Worm (Caenorhabditis elegans) whole organism, late embryonic: ENCODE data around the gene T05A7.13.

Experiments used
- K02D7.2 ChIP-seq: sonication (generic microtip); optimal IDR thresholded peaks from 2 replicates; lab custom pipeline; 2017; ENCODE audit warnings: mild to moderate bottlenecking, missing genetic modification characterization, missing compliant biosample characterization
- K09A11.1 ChIP-seq: sonication (generic microtip); optimal IDR thresholded peaks from 2 replicates; lab custom pipeline; 2017; ENCODE audit warnings: antibody characterized with exemption, mild to moderate bottlenecking, missing genetic modification characterization, missing compliant biosample characterization; ENCODE audit not compliant: insufficient read depth
- T23F11.4 ChIP-seq: fragments of 200-800 bp; sonication (Bioruptor generic); optimal IDR thresholded peaks from 2 replicates; lab custom pipeline; 2018; ENCODE audit warnings: mild to moderate bottlenecking, missing genetic modification characterization, missing compliant biosample characterization
- Y22D7AL.16 ChIP-seq: sonication (generic microtip); optimal IDR thresholded peaks from 2 replicates; lab custom pipeline; 2016; ENCODE audit warnings: missing genetic modification characterization, missing compliant biosample characterization
- ama-1 ChIP-seq: fragments of 150-350 bp; optimal IDR thresholded peaks from 2 replicates; lab custom pipeline; 2014
- ceh-18 ChIP-seq: sonication (generic microtip); optimal IDR thresholded peaks from 2 replicates; lab custom pipeline; 2016; ENCODE audit warnings: missing genetic modification characterization, missing compliant biosample characterization
- ceh-19 ChIP-seq: fragments of 200-800 bp; sonication (Bioruptor generic); optimal IDR thresholded peaks from 2 replicates; lab custom pipeline; 2018; ENCODE audit warnings: mild to moderate bottlenecking, missing genetic modification characterization, missing compliant biosample characterization
- ceh-2 ChIP-seq: sonication (generic microtip); optimal IDR thresholded peaks from 2 replicates; lab custom pipeline; 2016; ENCODE audit warnings: missing genotype, missing genetic modification characterization, missing compliant biosample characterization
- ceh-22 ChIP-seq: sonication (generic microtip); optimal IDR thresholded peaks from 2 replicates; lab custom pipeline; 2017; ENCODE audit warnings: missing biosample characterization, missing genetic modification characterization
- ceh-24 ChIP-seq: sonication (generic microtip); optimal IDR thresholded peaks from 2 replicates; lab custom pipeline; 2016; ENCODE audit warnings: mild to moderate bottlenecking, missing genetic modification characterization, missing compliant biosample characterization
- ceh-34 ChIP-seq: sonication (generic microtip); optimal IDR thresholded peaks from 2 replicates; lab custom pipeline; 2016; ENCODE audit warnings: mild to moderate bottlenecking, missing genetic modification characterization, missing compliant biosample characterization
- ceh-45 ChIP-seq: fragments of 200-800 bp; sonication (Bioruptor generic); IDR thresholded peaks from 2 replicates; pipeline ENCODE4 v1.3.6; 2022; ENCODE audit warnings: missing genetic modification reagents, missing genetic modification characterization, missing compliant biosample characterization
- ceh-6 ChIP-seq: fragments of 200-800 bp; sonication (Bioruptor generic); optimal IDR thresholded peaks from 2 replicates; lab custom pipeline; 2018; ENCODE audit warnings: mild to moderate bottlenecking, missing genetic modification characterization, missing compliant biosample characterization
- ceh-9 ChIP-seq: sonication (generic microtip); optimal IDR thresholded peaks from 2 replicates; lab custom pipeline; 2016; ENCODE audit warnings: mild to moderate bottlenecking, missing genetic modification characterization, inconsistent platforms, missing compliant biosample characterization
- che-1 ChIP-seq: sonication (generic microtip); optimal IDR thresholded peaks from 2 replicates; lab custom pipeline; 2016; ENCODE audit warnings: mild to moderate bottlenecking, missing genetic modification characterization, missing compliant biosample characterization
- dve-1 ChIP-seq: sonication (generic microtip); optimal IDR thresholded peaks from 2 replicates; lab custom pipeline; 2017; ENCODE audit warnings: antibody characterized with exemption, mild to moderate bottlenecking, missing genetic modification characterization, missing compliant biosample characterization
- elt-2 ChIP-seq: sonication (generic microtip); optimal IDR thresholded peaks from 2 replicates; lab custom pipeline; 2016; ENCODE audit warnings: missing genetic modification reagents, missing genetic modification characterization, missing compliant biosample characterization
- ets-4 ChIP-seq: sonication (generic microtip); optimal IDR thresholded peaks from 2 replicates; lab custom pipeline; 2016; ENCODE audit warnings: missing genetic modification characterization, missing compliant biosample characterization
- fax-1 ChIP-seq: sonication (generic microtip); optimal IDR thresholded peaks from 2 replicates; lab custom pipeline; 2016; ENCODE audit warnings: missing genotype, missing genetic modification characterization, missing compliant biosample characterization
- hlh-13 ChIP-seq: fragments of 200-800 bp; sonication (Bioruptor generic); optimal IDR thresholded peaks from 2 replicates; lab custom pipeline; 2018; ENCODE audit warnings: mild to moderate bottlenecking, missing genetic modification characterization, missing compliant biosample characterization
- hlh-30 ChIP-seq: sonication (generic microtip); optimal IDR thresholded peaks from 2 replicates; lab custom pipeline; 2017; ENCODE audit warnings: antibody characterized with exemption, missing genetic modification characterization, missing compliant biosample characterization; ENCODE audit not compliant: insufficient read depth
- hlh-8 ChIP-seq: sonication (generic microtip); optimal IDR thresholded peaks from 2 replicates; lab custom pipeline; 2016; ENCODE audit warnings: missing genotype, missing genetic modification characterization, missing compliant biosample characterization
- lin-11 ChIP-seq: fragments of 200-800 bp; sonication (Bioruptor generic); optimal IDR thresholded peaks from 2 replicates; lab custom pipeline; 2018; ENCODE audit warnings: mild to moderate bottlenecking, missing genetic modification characterization, missing compliant biosample characterization
- madf-2 ChIP-seq: sonication (generic microtip); optimal IDR thresholded peaks from 2 replicates; lab custom pipeline; 2017; ENCODE audit warnings: missing genetic modification characterization, missing compliant biosample characterization
- mec-3 ChIP-seq: sonication (generic microtip); optimal IDR thresholded peaks from 2 replicates; lab custom pipeline; 2016; ENCODE audit warnings: borderline replicate concordance, missing genetic modification characterization, missing compliant biosample characterization
- nfya-1 ChIP-seq: sonication (generic microtip); optimal IDR thresholded peaks from 2 replicates; lab custom pipeline; 2017; ENCODE audit warnings: missing genetic modification characterization, mild to moderate bottlenecking, missing compliant biosample characterization, antibody characterized with exemption, moderate library complexity
- nhr-232 ChIP-seq: sonication (generic microtip); optimal IDR thresholded peaks from 2 replicates; lab custom pipeline; 2016; ENCODE audit warnings: missing genetic modification characterization, missing compliant biosample characterization
- odd-2 ChIP-seq: sonication (generic microtip); optimal IDR thresholded peaks from 2 replicates; lab custom pipeline; 2017; ENCODE audit warnings: antibody characterized with exemption, mild to moderate bottlenecking, missing genetic modification characterization, missing compliant biosample characterization
- pat-9 ChIP-seq: fragments of 200-800 bp; sonication (Bioruptor generic); optimal IDR thresholded peaks from 2 replicates; lab custom pipeline; 2018; ENCODE audit warnings: mild to moderate bottlenecking, missing genetic modification characterization, moderate library complexity, missing compliant biosample characterization
- pax-1 ChIP-seq: fragments of 150-350 bp; optimal IDR thresholded peaks from 2 replicates; lab custom pipeline; 2014; ENCODE audit warnings: missing biosample characterization, missing genetic modification characterization
- pha-2 ChIP-seq: sonication (generic microtip); optimal IDR thresholded peaks from 2 replicates; lab custom pipeline; 2017; ENCODE audit warnings: mild to moderate bottlenecking, missing genetic modification characterization, missing compliant biosample characterization
- ref-2 ChIP-seq: sonication (generic microtip); optimal IDR thresholded peaks from 2 replicates; lab custom pipeline; 2016; ENCODE audit warnings: missing genetic modification characterization, missing compliant biosample characterization
- rnt-1 ChIP-seq: sonication (generic microtip); optimal IDR thresholded peaks from 2 replicates; lab custom pipeline; 2016; ENCODE audit warnings: missing genetic modification characterization, missing compliant biosample characterization
- sox-2 ChIP-seq: fragments of 200-800 bp; sonication (Bioruptor generic); IDR thresholded peaks from 2 replicates; pipeline ENCODE4 v1.3.6; 2022; ENCODE audit warnings: missing genetic modification reagents, missing genetic modification characterization, missing compliant biosample characterization
- sox-4 ChIP-seq: sonication (generic microtip); optimal IDR thresholded peaks from 2 replicates; lab custom pipeline; 2017; ENCODE audit warnings: mild to moderate bottlenecking, missing genetic modification characterization, inconsistent platforms, missing compliant biosample characterization
- syd-9 ChIP-seq: sonication (generic microtip); optimal IDR thresholded peaks from 2 replicates; lab custom pipeline; 2016; ENCODE audit warnings: mild to moderate bottlenecking, missing genetic modification characterization, moderate library complexity, missing compliant biosample characterization
- tbx-2 ChIP-seq: sonication (generic microtip); optimal IDR thresholded peaks from 2 replicates; lab custom pipeline; 2016; ENCODE audit warnings: missing genetic modification characterization, missing compliant biosample characterization
- unc-3 ChIP-seq, 2 experiments: fragments of 200-800 bp in 1 of 2; sonication (Bioruptor generic) in 1 of 2; sonication (generic microtip) in 1 of 2; conservative IDR thresholded peaks in 1 of 2; optimal IDR thresholded peaks in 1 of 2; 2 replicates each; pipeline versions ENCODE4 v1.3.6 to Lab custom; 2016 to 2022; ENCODE audit warnings: missing compliant biosample characterization in 2 of 2, missing genetic modification characterization in 2 of 2, missing genetic modification reagents in 1 of 2
- unc-42 ChIP-seq: sonication (generic microtip); optimal IDR thresholded peaks from 2 replicates; lab custom pipeline; 2016; ENCODE audit warnings: missing genotype, missing genetic modification characterization, missing compliant biosample characterization
- unc-86 ChIP-seq: sonication (generic microtip); optimal IDR thresholded peaks from 2 replicates; lab custom pipeline; 2016; ENCODE audit warnings: missing genetic modification characterization, missing compliant biosample characterization
- zip-5 ChIP-seq: sonication (generic microtip); optimal IDR thresholded peaks from 2 replicates; lab custom pipeline; 2016; ENCODE audit warnings: missing genetic modification characterization, missing compliant biosample characterization

Gene T05A7.13

DNA sequence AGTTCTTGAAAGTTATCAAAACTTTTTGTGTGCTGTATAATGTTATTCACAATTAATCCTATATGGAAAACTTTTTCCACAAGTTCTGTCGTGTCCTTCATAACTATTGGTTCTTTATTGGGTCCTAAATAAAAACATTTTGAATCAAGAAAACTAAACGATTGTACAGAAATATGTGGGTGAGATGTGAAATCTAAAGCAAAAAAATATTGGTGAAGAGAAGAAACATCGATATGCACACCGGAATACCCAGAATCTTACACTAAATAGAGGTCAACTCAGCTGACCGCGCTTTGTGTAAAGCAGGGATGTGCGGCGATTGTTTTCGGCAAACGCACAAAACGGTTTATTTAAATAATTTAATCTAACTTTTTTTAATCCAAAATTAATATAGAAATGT lies at the start of gene T05A7.13:
T05A7.13 (minus strand) TSS at position 101 of the 400 bp plus-strand sequence.
- TF ChIP-seq pat-9 (tag; lab: Kevin White, UChicago) (no peak), hlh-13 (GFP tag; lab: Kevin White, UChicago) (no peak), ceh-2 (tag; lab: Kevin White, UChicago) (no peak), dve-1 (tag; lab: Kevin White, UChicago) (no peak), ceh-34 (tag; lab: Kevin White, UChicago) (no peak), madf-2 (tag; lab: Kevin White, UChicago) (no peak), che-1 (tag; lab: Kevin White, UChicago) (no peak), sox-4 (tag; lab: Kevin White, UChicago) (no peak), Y22D7AL.16 (tag; lab: Kevin White, UChicago) (no peak), ceh-45 (no peak), ceh-24 (tag; lab: Kevin White, UChicago) (no peak)

DNA sequence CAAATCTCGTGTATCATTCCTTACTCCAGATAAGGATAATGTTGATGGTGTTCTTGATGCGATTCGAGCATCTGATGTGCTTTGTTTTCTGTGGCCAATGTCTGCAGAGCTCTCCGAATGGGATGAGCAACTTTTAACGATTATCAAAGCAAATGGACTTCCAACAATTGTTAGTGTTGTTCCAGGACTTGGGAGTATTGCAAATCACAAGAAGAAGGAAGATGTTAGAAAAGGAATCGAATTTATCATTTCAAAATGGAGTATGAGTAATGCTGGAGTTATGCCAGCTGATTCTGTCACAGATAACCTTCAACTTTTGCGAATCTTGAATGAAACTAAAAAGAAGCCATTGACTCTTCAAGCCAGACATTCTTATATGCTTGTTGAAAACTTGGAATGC lies 49.6 kb upstream of the T05A7.13 start:
- TF ChIP-seq ceh-9 (tag; lab: Kevin White, UChicago) (no peak), rnt-1 (tag; lab: Kevin White, UChicago) (no peak), ceh-6 (GFP tag; lab: Kevin White, UChicago) (no peak), fax-1 (no peak), mec-3 (no peak), nhr-232 (tag; lab: Kevin White, UChicago) (no peak), K02D7.2 (no peak), tbx-2 (no peak), ref-2 (tag; lab: Kevin White, UChicago) (no peak), ceh-22 (no peak), unc-86 (tag; lab: Kevin White, UChicago) (no peak), odd-2 (tag; lab: Kevin White, UChicago) (no peak), pha-2 (tag; lab: Kevin White, UChicago) (no peak), T23F11.4 (GFP tag; lab: Kevin White, UChicago) (no peak), sox-4 (tag; lab: Kevin White, UChicago) (no peak), pax-1 (tag; lab: Kevin White, UChicago) (no peak), ceh-34 (tag; lab: Kevin White, UChicago) (no peak)

DNA sequence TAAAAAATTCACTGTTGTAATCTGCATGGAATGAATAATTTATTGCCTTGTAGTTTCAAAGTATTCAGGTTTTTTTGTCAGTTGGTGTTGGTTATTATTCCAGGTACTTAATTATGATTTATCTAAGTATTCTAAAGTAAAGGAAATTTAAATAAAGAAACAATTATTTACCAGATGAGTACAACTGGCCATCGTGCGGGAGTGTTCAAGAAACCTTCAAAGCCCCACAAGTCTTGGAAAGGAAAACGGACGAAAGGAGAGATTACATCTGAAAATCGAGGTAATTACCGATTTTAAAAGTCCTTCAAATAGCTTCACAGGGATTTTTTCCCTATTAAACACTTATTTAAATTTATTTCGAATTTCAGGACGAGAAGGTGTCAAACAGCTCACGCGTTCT lies 48.9 kb upstream of the T05A7.13 start, which contains the start of gene tag-151:
tag-151 (plus strand) TSS at position 158 of the 400 bp plus-strand sequence.
- TF ChIP-seq zip-5 (tag; lab: Kevin White, UChicago) (no peak), syd-9 (tag; lab: Kevin White, UChicago) (no peak), unc-42 (no peak), pha-2 (tag; lab: Kevin White, UChicago) (no peak), ceh-24 (tag; lab: Kevin White, UChicago) (no peak), tbx-2 (no peak), fax-1 (no peak), ceh-18 (no peak), ama-1 (lab: Kevin White, UChicago) (no peak)

DNA sequence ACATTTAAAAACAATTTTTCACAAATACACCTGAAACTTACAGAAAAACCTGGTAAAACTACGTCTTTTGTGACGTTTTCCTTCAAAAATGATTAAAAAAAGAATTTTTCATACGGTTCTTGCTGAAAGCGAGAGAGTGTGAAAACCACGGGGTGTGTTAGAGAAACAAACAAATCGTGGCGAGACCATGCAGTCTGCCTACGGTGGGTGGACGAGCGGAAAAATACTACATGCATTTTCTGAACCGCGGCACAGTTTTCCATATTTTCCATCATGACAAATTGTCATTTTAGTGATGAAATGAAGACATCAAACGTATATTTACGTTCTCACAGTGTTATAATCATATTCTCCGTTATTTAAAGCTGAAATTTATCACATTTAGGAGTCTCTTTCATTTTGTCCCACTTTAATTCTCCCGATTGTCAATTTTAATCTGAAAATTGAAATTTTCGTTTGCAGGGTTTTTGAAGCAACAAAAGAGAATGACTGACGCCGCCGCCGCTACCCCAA lies 45.2 kb upstream of the T05A7.13 start, which contains the start of the genes F10G7.9 and tsn-1:
F10G7.9 (minus strand) TSS at position 127 of the 513 bp plus-strand sequence.
tsn-1 (plus strand) TSS at position 463 of the 513 bp plus-strand sequence.
- TF ChIP-seq Y22D7AL.16 (tag; lab: Kevin White, UChicago) = no peak
- no peak for TF ChIP-seq K09A11.1 (tag; lab: Kevin White, UChicago)
- no peak for TF ChIP-seq hlh-8 (tag; lab: Kevin White, UChicago)
- TF ChIP-seq pha-2 (tag; lab: Kevin White, UChicago) = no peak
- TF ChIP-seq che-1 (tag; lab: Kevin White, UChicago) = no peak
- no peak for TF ChIP-seq unc-42
- TF ChIP-seq elt-2 (tag; lab: Kevin White, UChicago) = no peak
- no peak for TF ChIP-seq unc-3 (GFP tag; conservative IDR thresholded peaks at IDR 0.05; lab: Robert Waterston, UW)
- TF ChIP-seq unc-3 (tag; optimal IDR thresholded peaks at IDR 0.05; lab: Kevin White, UChicago) = no peak
- no peak for TF ChIP-seq ceh-19 (GFP tag; lab: Kevin White, UChicago)
- TF ChIP-seq ref-2 (tag; lab: Kevin White, UChicago) = no peak
- no peak for TF ChIP-seq dve-1 (tag; lab: Kevin White, UChicago)
- TF ChIP-seq nhr-232 (tag; lab: Kevin White, UChicago) = no peak
- TF ChIP-seq ceh-34 (tag; lab: Kevin White, UChicago) = no peak
- peak; percentile 41 for TF ChIP-seq hlh-30 (tag; lab: Kevin White, UChicago)
- peak; percentile 56 for TF ChIP-seq nfya-1
- no peak for TF ChIP-seq ets-4 (tag; lab: Kevin White, UChicago)
- no peak for TF ChIP-seq sox-2 (GFP tag; lab: Robert Waterston, UW)
- TF ChIP-seq lin-11 = no peak
